Worm (Caenorhabditis elegans) whole organism, L2 larva: ENCODE data around the gene srsx-22.

Source experiments
- C34F6.9 ChIP-seq: fragments of 150-350 bp; optimal IDR thresholded peaks from 2 replicates; lab custom pipeline; 2014; ENCODE audit warnings: missing biosample characterization, missing genetic modification characterization
- F13H6.1 ChIP-seq: sonication (generic microtip); optimal IDR thresholded peaks from 2 replicates; lab custom pipeline; 2016; ENCODE audit warnings: missing genetic modification characterization, missing compliant biosample characterization
- R02D3.7 ChIP-seq: fragments of 150-350 bp; optimal IDR thresholded peaks from 2 replicates; lab custom pipeline; 2014; ENCODE audit warnings: missing biosample characterization, missing genetic modification characterization
- ZK546.5 ChIP-seq: sonication (generic microtip); optimal IDR thresholded peaks from 2 replicates; lab custom pipeline; 2017; ENCODE audit warnings: missing biosample characterization, missing genetic modification characterization
- alr-1 ChIP-seq: fragments of 150-350 bp; optimal IDR thresholded peaks from 2 replicates; lab custom pipeline; 2014; ENCODE audit warnings: missing biosample characterization, missing genetic modification characterization
- aly-2 ChIP-seq: fragments of 150-350 bp; optimal IDR thresholded peaks from 2 replicates; lab custom pipeline; 2014; ENCODE audit warnings: missing biosample characterization, missing genetic modification characterization
- ama-1 ChIP-seq: fragments of 150-350 bp; optimal IDR thresholded peaks from 2 replicates; lab custom pipeline; 2018; ENCODE audit warnings: inconsistent platforms
- blmp-1 ChIP-seq: sonication (generic microtip); optimal IDR thresholded peaks from 2 replicates; lab custom pipeline; 2017; ENCODE audit warnings: missing genetic modification characterization, mild to moderate bottlenecking, missing compliant biosample characterization, antibody characterized with exemption, moderate library complexity; ENCODE audit not compliant: insufficient read depth
- crh-2 ChIP-seq: sonication (generic microtip); optimal IDR thresholded peaks from 2 replicates; lab custom pipeline; 2017; ENCODE audit warnings: missing biosample characterization, missing genetic modification characterization
- dmd-4 ChIP-seq: sonication (generic microtip); optimal IDR thresholded peaks from 2 replicates; lab custom pipeline; 2017; ENCODE audit warnings: missing biosample characterization, missing genetic modification characterization
- egl-27 ChIP-seq: sonication (generic microtip); optimal IDR thresholded peaks from 3 replicates; lab custom pipeline; 2017; ENCODE audit warnings: missing biosample characterization, missing genetic modification reagents, missing genetic modification characterization
- fos-1 ChIP-seq: fragments of 150-350 bp; optimal IDR thresholded peaks from 2 replicates; lab custom pipeline; 2014; ENCODE audit warnings: missing biosample characterization, missing genetic modification characterization
- gmeb-1 ChIP-seq: fragments of 150-350 bp; optimal IDR thresholded peaks from 2 replicates; lab custom pipeline; 2014; ENCODE audit warnings: missing biosample characterization, missing genetic modification characterization
- lin-11 ChIP-seq: fragments of 150-350 bp; sonication (generic microtip); optimal IDR thresholded peaks from 2 replicates; lab custom pipeline; 2014; ENCODE audit warnings: missing biosample characterization, missing genetic modification characterization, inconsistent platforms, mixed read lengths
- lin-39 ChIP-seq: fragments of 150-350 bp; optimal IDR thresholded peaks from 2 replicates; lab custom pipeline; 2014; ENCODE audit warnings: missing biosample characterization, missing genetic modification reagents, missing genetic modification characterization
- lsy-2 ChIP-seq, 2 experiments: fragments of 150-350 bp in 1 of 2; sonication (generic microtip) in 1 of 2; optimal IDR thresholded peaks; 2 replicates each; lab custom pipeline; 2014 to 2017; ENCODE audit warnings: missing biosample characterization in 2 of 2, missing genetic modification characterization in 2 of 2
- mab-5 ChIP-seq: fragments of 150-350 bp; optimal IDR thresholded peaks from 2 replicates; lab custom pipeline; 2014; ENCODE audit warnings: missing biosample characterization, missing genetic modification characterization
- mdl-1 ChIP-seq, 2 experiments: fragments of 150-350 bp in 1 of 2; sonication (generic microtip) in 1 of 2; optimal IDR thresholded peaks; 2 replicates each; lab custom pipeline; 2017; ENCODE audit warnings: missing biosample characterization in 2 of 2, missing genetic modification characterization in 2 of 2
- nhr-11 ChIP-seq: fragments of 150-350 bp; optimal IDR thresholded peaks from 2 replicates; lab custom pipeline; 2014; ENCODE audit warnings: missing biosample characterization, missing genetic modification characterization
- nhr-12 ChIP-seq: fragments of 150-350 bp; optimal IDR thresholded peaks from 2 replicates; lab custom pipeline; 2014; ENCODE audit warnings: missing biosample characterization, missing genetic modification characterization
- nhr-21 ChIP-seq: fragments of 150-350 bp; optimal IDR thresholded peaks from 2 replicates; lab custom pipeline; 2014; ENCODE audit warnings: missing biosample characterization, missing genetic modification characterization
- nhr-23 ChIP-seq: fragments of 150-350 bp; optimal IDR thresholded peaks from 2 replicates; lab custom pipeline; 2014; ENCODE audit warnings: missing biosample characterization, missing genetic modification reagents, missing genetic modification characterization
- nhr-237 ChIP-seq: fragments of 150-350 bp; optimal IDR thresholded peaks from 2 replicates; lab custom pipeline; 2014; ENCODE audit warnings: missing biosample characterization, missing genetic modification characterization
- nhr-25 ChIP-seq: fragments of 150-350 bp; sonication (generic microtip); optimal IDR thresholded peaks from 3 replicates; lab custom pipeline; 2014; ENCODE audit warnings: missing biosample characterization, missing genetic modification characterization
- nhr-77 ChIP-seq: fragments of 150-350 bp; optimal IDR thresholded peaks from 2 replicates; lab custom pipeline; 2014; ENCODE audit warnings: missing biosample characterization, missing genetic modification characterization
- peb-1 ChIP-seq: fragments of 150-350 bp; optimal IDR thresholded peaks from 2 replicates; lab custom pipeline; 2014; ENCODE audit warnings: missing biosample characterization, missing genetic modification characterization
- sem-4 ChIP-seq: fragments of 150-350 bp; optimal IDR thresholded peaks from 2 replicates; lab custom pipeline; 2014; ENCODE audit warnings: missing biosample characterization, missing genetic modification reagents, missing genetic modification characterization
- sma-3 ChIP-seq: sonication (generic microtip); optimal IDR thresholded peaks from 2 replicates; lab custom pipeline; 2016; ENCODE audit warnings: missing genetic modification reagents, missing genetic modification characterization, missing compliant biosample characterization
- sma-9 ChIP-seq, 2 experiments: fragments of 150-350 bp in 1 of 2; sonication (generic microtip) in 1 of 2; optimal IDR thresholded peaks; 2 replicates each; lab custom pipeline; 2014 to 2016; ENCODE audit warnings: missing genetic modification characterization in 2 of 2, mild to moderate bottlenecking in 1 of 2, missing biosample characterization in 1 of 2, missing compliant biosample characterization in 1 of 2, missing genetic modification reagents in 1 of 2, moderate library complexity in 1 of 2
- unc-39 ChIP-seq: fragments of 150-350 bp; optimal IDR thresholded peaks from 2 replicates; lab custom pipeline; 2014; ENCODE audit warnings: missing biosample characterization, missing genetic modification characterization
- unc-55 ChIP-seq: fragments of 150-350 bp; sonication (generic microtip); optimal IDR thresholded peaks from 3 replicates; lab custom pipeline; 2014; ENCODE audit warnings: missing biosample characterization, missing genetic modification reagents, missing genetic modification characterization
- unc-62 ChIP-seq: fragments of 150-350 bp; optimal IDR thresholded peaks from 2 replicates; lab custom pipeline; 2014; ENCODE audit warnings: missing biosample characterization, missing genetic modification reagents, missing genetic modification characterization
- ztf-1 ChIP-seq: fragments of 200-800 bp; sonication (Bioruptor generic); conservative IDR thresholded peaks from 2 replicates; pipeline ENCODE4 v1.3.6; 2022; ENCODE audit warnings: missing genetic modification characterization, missing compliant biosample characterization
- ztf-11 ChIP-seq: sonication (generic microtip); optimal IDR thresholded peaks from 2 replicates; lab custom pipeline; 2017; ENCODE audit warnings: missing biosample characterization, missing genetic modification characterization
- ztf-4 ChIP-seq: fragments of 150-350 bp; optimal IDR thresholded peaks from 2 replicates; lab custom pipeline; 2014; ENCODE audit warnings: missing biosample characterization, missing genetic modification characterization

The srsx-22 gene

ce11 chrV:8359792-8360191 is 8.3 kb downstream of the srsx-22 start, which contains the start of gene F38E1.6:
Gene F38E1.6 (plus strand): TSS chrV:8360092.
- TF ChIP-seq nhr-25 (tag; lab: Kevin White, UChicago) (no peak), nhr-21 (no peak), lsy-2 (tag; optimal IDR thresholded peaks at IDR 0.05; lab: Kevin White, UChicago) (no peak), aly-2 (no peak), fos-1 (tag; lab: Kevin White, UChicago) (no peak), nhr-77 (tag; lab: Kevin White, UChicago) (no peak), unc-62 (GFP tag; lab: Kevin White, UChicago) (no peak), R02D3.7 (tag; lab: Kevin White, UChicago) (no peak), sma-9 (GFP tag; optimal IDR thresholded peaks at IDR 0.05; lab: Kevin White, UChicago) (no peak), sma-9 (tag; optimal IDR thresholded peaks at IDR 0.05; lab: Kevin White, UChicago) (no peak), lin-11 (no peak), dmd-4 (tag; lab: Kevin White, UChicago) (no peak), nhr-11 (tag; lab: Kevin White, UChicago) (no peak)

- TF ChIP-seq unc-62 (GFP tag; lab: Kevin White, UChicago): no peak
- no peak for TF ChIP-seq mab-5 (tag; lab: Kevin White, UChicago)
- TF ChIP-seq aly-2: no peak
- TF ChIP-seq nhr-23 (tag; lab: Kevin White, UChicago): no peak
- no peak for TF ChIP-seq blmp-1 (tag; lab: Kevin White, UChicago)
- TF ChIP-seq fos-1 (tag; lab: Kevin White, UChicago): no peak
- TF ChIP-seq nhr-11 (tag; lab: Kevin White, UChicago): no peak
- no peak for TF ChIP-seq ZK546.5
- TF ChIP-seq sma-3 (GFP tag; lab: Kevin White, UChicago): no peak
- no peak for TF ChIP-seq lsy-2 (tag; optimal IDR thresholded peaks at IDR 0.05; lab: Kevin White, UChicago)
- no peak for TF ChIP-seq crh-2 (tag; lab: Kevin White, UChicago)
- no peak for TF ChIP-seq mdl-1 (tag; optimal IDR thresholded peaks at IDR 0.05; lab: Kevin White, UChicago)
- TF ChIP-seq nhr-21: no peak
- TF ChIP-seq nhr-12 (tag; lab: Kevin White, UChicago): no peak
- TF ChIP-seq ztf-1: no peak
- no peak for TF ChIP-seq unc-55 (GFP tag; lab: Kevin White, UChicago)
Measured at ce11 chrV:8370705-8371104, 19.2 kb downstream of the srsx-22 start, which contains the start of gene gpa-2. Gene gpa-2 (plus strand): TSS chrV:8371005.

- TF ChIP-seq ztf-4 (tag; lab: Kevin White, UChicago): no peak
- TF ChIP-seq nhr-237 (tag; lab: Kevin White, UChicago): no peak
- no peak for TF ChIP-seq sma-9 (GFP tag; optimal IDR thresholded peaks at IDR 0.05; lab: Kevin White, UChicago)
- TF ChIP-seq sma-9 (tag; optimal IDR thresholded peaks at IDR 0.05; lab: Kevin White, UChicago): no peak
- TF ChIP-seq lsy-2 (tag; optimal IDR thresholded peaks at IDR 0.05; lab: Kevin White, UChicago): no peak
- no peak for TF ChIP-seq gmeb-1
- TF ChIP-seq egl-27 (tag; lab: Kevin White, UChicago): no peak
- TF ChIP-seq fos-1 (tag; lab: Kevin White, UChicago): no peak
- no peak for TF ChIP-seq nhr-77 (tag; lab: Kevin White, UChicago)
- no peak for TF ChIP-seq nhr-21
Measured at ce11 chrV:8375419-8375818, 23.9 kb downstream of the srsx-22 start, which contains the start of gene F38E1.10. Gene F38E1.10 (minus strand): TSS chrV:8375519.

- no peak for TF ChIP-seq peb-1 (tag; lab: Kevin White, UChicago)
- no peak for TF ChIP-seq sma-3 (GFP tag; lab: Kevin White, UChicago)
- no peak for TF ChIP-seq ama-1 (lab: Kevin White, UChicago)
- TF ChIP-seq nhr-77 (tag; lab: Kevin White, UChicago): no peak
Measured at ce11 chrV:8375849-8376248, 24.4 kb downstream of the srsx-22 start, which contains the start of gene F38E1.3. Gene F38E1.3 (plus strand): TSS chrV:8376149.

ce11 chrV:8379206-8379605 is 27.7 kb downstream of the srsx-22 start, which contains the start of gene F52E1.5:
Gene F52E1.5 (plus strand): TSS chrV:8379506.
- TF ChIP-seq ztf-11: no peak
- TF ChIP-seq lin-39 (tag; lab: Kevin White, UChicago): no peak
- TF ChIP-seq crh-2 (tag; lab: Kevin White, UChicago): no peak
- TF ChIP-seq lsy-2 (tag; optimal IDR thresholded peaks at IDR 0.05; lab: Kevin White, UChicago): no peak
- TF ChIP-seq F13H6.1: no peak
- no peak for TF ChIP-seq ztf-1
- no peak for TF ChIP-seq aly-2
- TF ChIP-seq sem-4: no peak
- TF ChIP-seq dmd-4 (tag; lab: Kevin White, UChicago): no peak
- TF ChIP-seq C34F6.9: no peak
- no peak for TF ChIP-seq fos-1 (tag; lab: Kevin White, UChicago)
- TF ChIP-seq nhr-23 (tag; lab: Kevin White, UChicago): no peak
- no peak for TF ChIP-seq alr-1
- TF ChIP-seq ama-1 (lab: Kevin White, UChicago): no peak
- TF ChIP-seq unc-62 (GFP tag; lab: Kevin White, UChicago): no peak
- TF ChIP-seq unc-39 (tag; lab: Kevin White, UChicago): no peak
- TF ChIP-seq peb-1 (tag; lab: Kevin White, UChicago): no peak
- no peak for TF ChIP-seq R02D3.7 (tag; lab: Kevin White, UChicago)
